Worm (Caenorhabditis elegans): ENCODE measurements around the gene Y25C1A.14.

The Y25C1A.14 gene

ce11 chrII:3063366-3063765 is 33.4 kb downstream of the Y25C1A.14 start:
- TF ChIP-seq tbx-37 (GFP tag; conservative IDR thresholded peaks at IDR 0.05), result no peak
- no peak for TF ChIP-seq scrt-1 (GFP tag; IDR thresholded peaks at IDR 0.05)
- TF ChIP-seq hnd-1 (tag; optimal IDR thresholded peaks at IDR 0.05), result no peak
- no peak for TF ChIP-seq hmbx-1 (tag; optimal IDR thresholded peaks at IDR 0.05)
- TF ChIP-seq ceh-13 (GFP tag; optimal IDR thresholded peaks at IDR 0.05), result no peak
- TF ChIP-seq B0310.2 (tag; optimal IDR thresholded peaks at IDR 0.05), result no peak
- TF ChIP-seq sea-1 (GFP tag; conservative IDR thresholded peaks at IDR 0.05), result no peak
- TF ChIP-seq tra-4 (tag; optimal IDR thresholded peaks at IDR 0.05), result no peak
- no peak for TF ChIP-seq F13C5.2 (tag; optimal IDR thresholded peaks at IDR 0.05)
- TF ChIP-seq aly-1 (tag; optimal IDR thresholded peaks at IDR 0.05), result no peak
- no peak for TF ChIP-seq flt-1 (GFP tag; IDR thresholded peaks at IDR 0.05)
- no peak for TF ChIP-seq tbx-11 (GFP tag; IDR thresholded peaks at IDR 0.05)

ce11 chrII:3062876-3063275 is 33.9 kb downstream of the Y25C1A.14 start:
- TF ChIP-seq ama-1 (optimal IDR thresholded peaks at IDR 0.05) (no peak), F13C5.2 (tag; optimal IDR thresholded peaks at IDR 0.05) (no peak), aly-1 (tag; optimal IDR thresholded peaks at IDR 0.05) (no peak), tra-4 (tag; optimal IDR thresholded peaks at IDR 0.05) (no peak), sea-1 (GFP tag; conservative IDR thresholded peaks at IDR 0.05) (no peak), ets-7 (tag; optimal IDR thresholded peaks at IDR 0.05) (no peak), pes-1 (GFP tag; IDR thresholded peaks at IDR 0.05) (no peak), flt-1 (GFP tag; IDR thresholded peaks at IDR 0.05) (no peak), hmbx-1 (tag; optimal IDR thresholded peaks at IDR 0.05) (no peak)

- TF ChIP-seq pes-1 (GFP tag; IDR thresholded peaks at IDR 0.05) (0 out of 2 replicates have a peak, but pooled peaks have one; percentile 26), tra-4 (tag; optimal IDR thresholded peaks at IDR 0.05) (no peak), aly-1 (tag; optimal IDR thresholded peaks at IDR 0.05) (no peak), ets-7 (tag; optimal IDR thresholded peaks at IDR 0.05) (no peak), scrt-1 (GFP tag; IDR thresholded peaks at IDR 0.05) (0 out of 2 replicates have a peak, but pooled peaks have one; percentile 9)
These were observed 34.5 kb downstream of the Y25C1A.14 start for ce11 chrII:3062222-3062621.

ce11 chrII:3061605-3062004 is 35.2 kb downstream of the Y25C1A.14 start:
- TF ChIP-seq F13C5.2 (tag; optimal IDR thresholded peaks at IDR 0.05), result no peak
- TF ChIP-seq ama-1 (optimal IDR thresholded peaks at IDR 0.05), result no peak
- no peak for TF ChIP-seq tbx-37 (GFP tag; conservative IDR thresholded peaks at IDR 0.05)
- TF ChIP-seq scrt-1 (GFP tag; IDR thresholded peaks at IDR 0.05), result no peak
- TF ChIP-seq aly-1 (tag; optimal IDR thresholded peaks at IDR 0.05), result no peak
- no peak for TF ChIP-seq pes-1 (GFP tag; IDR thresholded peaks at IDR 0.05)
- TF ChIP-seq tbx-11 (GFP tag; IDR thresholded peaks at IDR 0.05), result no peak
- TF ChIP-seq ceh-13 (GFP tag; optimal IDR thresholded peaks at IDR 0.05), result no peak
- no peak for TF ChIP-seq hnd-1 (tag; optimal IDR thresholded peaks at IDR 0.05)
- TF ChIP-seq ets-7 (tag; optimal IDR thresholded peaks at IDR 0.05), result no peak
- no peak for TF ChIP-seq sea-1 (GFP tag; conservative IDR thresholded peaks at IDR 0.05)
- TF ChIP-seq ceh-36 (tag; optimal IDR thresholded peaks at IDR 0.05), result no peak
- TF ChIP-seq hmbx-1 (tag; optimal IDR thresholded peaks at IDR 0.05), result no peak
- no peak for TF ChIP-seq flt-1 (GFP tag; IDR thresholded peaks at IDR 0.05)
- no peak for TF ChIP-seq hmg-4 (GFP tag; optimal IDR thresholded peaks at IDR 0.05)
- TF ChIP-seq B0310.2 (tag; optimal IDR thresholded peaks at IDR 0.05), result no peak
- TF ChIP-seq tra-4 (tag; optimal IDR thresholded peaks at IDR 0.05), result no peak

- no peak for TF ChIP-seq ets-7 (tag; optimal IDR thresholded peaks at IDR 0.05)
- no peak for TF ChIP-seq ceh-36 (tag; optimal IDR thresholded peaks at IDR 0.05)
- no peak for TF ChIP-seq aly-1 (tag; optimal IDR thresholded peaks at IDR 0.05)
- no peak for TF ChIP-seq ceh-13 (GFP tag; optimal IDR thresholded peaks at IDR 0.05)
- no peak for TF ChIP-seq sea-1 (GFP tag; conservative IDR thresholded peaks at IDR 0.05)
- no peak for TF ChIP-seq hmbx-1 (tag; optimal IDR thresholded peaks at IDR 0.05)
These were observed 36.0 kb downstream of the Y25C1A.14 start, which contains the start of gene Y25C1A.6 for ce11 chrII:3060782-3061181. Y25C1A.6 (plus strand) TSS chrII:3061082.

ce11 chrII:3056266-3056872 is 40.4 kb downstream of the Y25C1A.14 start, which contains the start of gene lin-8:
lin-8 (plus strand) TSS chrII:3056822.
- TF ChIP-seq ceh-36 (tag; optimal IDR thresholded peaks at IDR 0.05) (no peak), scrt-1 (GFP tag; IDR thresholded peaks at IDR 0.05) (no peak), hnd-1 (tag; optimal IDR thresholded peaks at IDR 0.05) (no peak), ets-7 (tag; optimal IDR thresholded peaks at IDR 0.05) (no peak)

- TF ChIP-seq tbx-11 (GFP tag; IDR thresholded peaks at IDR 0.05) (no peak), hmg-4 (GFP tag; optimal IDR thresholded peaks at IDR 0.05) (peak; percentile 44), F13C5.2 (tag; optimal IDR thresholded peaks at IDR 0.05) (peak; percentile 49), aly-1 (tag; optimal IDR thresholded peaks at IDR 0.05) (peak; percentile 9), ceh-36 (tag; optimal IDR thresholded peaks at IDR 0.05) (peak; percentile 9)
These were observed 41.2 kb downstream of the Y25C1A.14 start for ce11 chrII:3055531-3055930.

- TF ChIP-seq aly-1 (tag; optimal IDR thresholded peaks at IDR 0.05) (peak; percentile 36), sea-1 (GFP tag; conservative IDR thresholded peaks at IDR 0.05) (no peak)
These were observed 42.1 kb downstream of the Y25C1A.14 start for ce11 chrII:3054622-3055021.

ce11 chrII:3054221-3054620 is 42.5 kb downstream of the Y25C1A.14 start, which contains the start of gene lido-13:
lido-13 (minus strand) TSS chrII:3054321.
- TF ChIP-seq scrt-1 (GFP tag; IDR thresholded peaks at IDR 0.05) (no peak), ceh-13 (GFP tag; optimal IDR thresholded peaks at IDR 0.05) (no peak), sea-1 (GFP tag; conservative IDR thresholded peaks at IDR 0.05) (no peak), ama-1 (optimal IDR thresholded peaks at IDR 0.05) (no peak), aly-1 (tag; optimal IDR thresholded peaks at IDR 0.05) (no peak), tbx-37 (GFP tag; conservative IDR thresholded peaks at IDR 0.05) (no peak), tbx-11 (GFP tag; IDR thresholded peaks at IDR 0.05) (no peak), ets-7 (tag; optimal IDR thresholded peaks at IDR 0.05) (no peak), hmbx-1 (tag; optimal IDR thresholded peaks at IDR 0.05) (no peak)
